Worm (Caenorhabditis elegans) whole organism, L4 larva: ENCODE results near the gene Y48A6B.3.

Experiments
- daf-16 ChIP-seq, 3 experiments: sonication (generic microtip); optimal IDR thresholded peaks; 2 replicates each; lab custom pipeline; 2016 to 2017; ENCODE audit warnings: missing genetic modification characterization in 3 of 3, missing genetic modification reagents in 3 of 3, mild to moderate bottlenecking in 2 of 3, missing compliant biosample characterization in 2 of 3, missing biosample characterization in 1 of 3, moderate library complexity in 1 of 3
- php-3 ChIP-seq: fragments of 200-800 bp; sonication (Bioruptor generic); IDR thresholded peaks from 2 replicates; pipeline ENCODE4 v1.3.6; 2022; ENCODE audit warnings: missing genetic modification reagents, missing genetic modification characterization, missing compliant biosample characterization

ce11 chrIII:10969644-10970043, 38.4 kb upstream of the Y48A6B.3 start, which contains the start of gene dhc-4:
- TF ChIP-seq php-3 (no peak), daf-16 (GFP tag; optimal IDR thresholded peaks at IDR 0.05; lab: Kevin White, UChicago) (no peak), daf-16 (tag; optimal IDR thresholded peaks at IDR 0.05; lab: Kevin White, UChicago) (no peak)
